Worm (Caenorhabditis elegans) whole organism, midembryonic: Measurements from ENCODE around the gene spp-30.

ENCODE experiments used
- T22C8.4 ChIP-seq: fragments of 200-800 bp; sonication (Bioruptor generic); IDR thresholded peaks from 2 replicates; pipeline ENCODE4 v1.3.6; 2022; ENCODE audit warnings: missing genetic modification characterization, missing compliant biosample characterization
- cog-1 ChIP-seq: sonication (generic microtip); optimal IDR thresholded peaks from 2 replicates; lab custom pipeline; 2016; ENCODE audit warnings: missing genetic modification characterization, missing compliant biosample characterization
- flt-1 ChIP-seq: fragments of 200-800 bp; sonication (Bioruptor generic); IDR thresholded peaks from 2 replicates; pipeline ENCODE4 v1.3.6; 2022; ENCODE audit warnings: missing genetic modification characterization, missing compliant biosample characterization
- klf-2 ChIP-seq: fragments of 200-800 bp; sonication (Bioruptor generic); conservative IDR thresholded peaks from 2 replicates; pipeline ENCODE4 v1.3.6; 2022; ENCODE audit warnings: missing genetic modification reagents, missing genetic modification characterization, missing compliant biosample characterization
- ref-1 ChIP-seq: fragments of 200-800 bp; sonication (Bioruptor generic); conservative IDR thresholded peaks from 2 replicates; pipeline ENCODE4 v1.3.6; 2022; ENCODE audit warnings: missing genetic modification reagents, missing genetic modification characterization, missing compliant biosample characterization
- tab-1 ChIP-seq: fragments of 200-800 bp; sonication (Bioruptor generic); IDR thresholded peaks from 2 replicates; pipeline ENCODE4 v1.3.6; 2022; ENCODE audit warnings: missing genetic modification characterization, missing compliant biosample characterization
- ztf-29 ChIP-seq: fragments of 200-800 bp; sonication (Bioruptor generic); IDR thresholded peaks from 2 replicates; pipeline ENCODE4 v1.3.6; 2022; ENCODE audit warnings: missing genetic modification reagents, missing genetic modification characterization, missing compliant biosample characterization

- no peak for TF ChIP-seq klf-2 (GFP tag; lab: Robert Waterston, UW)
- no peak for TF ChIP-seq tab-1 (GFP tag; lab: Robert Waterston, UW)
- no peak for TF ChIP-seq flt-1 (GFP tag; lab: Robert Waterston, UW)
- no peak for TF ChIP-seq ref-1
- TF ChIP-seq T22C8.4 (GFP tag; lab: Robert Waterston, UW), result no peak
- TF ChIP-seq ztf-29, result no peak
- no peak for TF ChIP-seq cog-1
Measured at ce11 chrX:11665522-11666017, 37.1 kb upstream of the spp-30 start.
